Worm (Caenorhabditis elegans) whole organism, mixed stage, embryonic: Measurements from ENCODE around the gene sorf-2.

Experiments used
- bed-3 ChIP-seq: fragments of 200-800 bp; sonication (Bioruptor generic); optimal IDR thresholded peaks from 3 replicates; lab custom pipeline; 2018; ENCODE audit warnings: mild to moderate bottlenecking, missing genetic modification characterization, moderate library complexity, missing compliant biosample characterization
- blmp-1 ChIP-seq: fragments of 150-350 bp; optimal IDR thresholded peaks from 2 replicates; lab custom pipeline; 2014; ENCODE audit warnings: missing biosample characterization, missing genetic modification characterization
- ceh-39 ChIP-seq: fragments of 150-350 bp; optimal IDR thresholded peaks from 2 replicates; lab custom pipeline; 2014; ENCODE audit warnings: missing biosample characterization, missing genetic modification characterization
- ces-1 ChIP-seq: fragments of 150-350 bp; optimal IDR thresholded peaks from 2 replicates; lab custom pipeline; 2014; ENCODE audit warnings: missing biosample characterization, missing genetic modification reagents, missing genetic modification characterization
- cnd-1 ChIP-seq: fragments of 200-800 bp; sonication (Bioruptor generic); optimal IDR thresholded peaks from 2 replicates; lab custom pipeline; 2018; ENCODE audit warnings: mild to moderate bottlenecking, missing genetic modification characterization, missing compliant biosample characterization
- elt-1 ChIP-seq: sonication (generic microtip); optimal IDR thresholded peaks from 2 replicates; lab custom pipeline; 2017; ENCODE audit warnings: missing genetic modification characterization, mild to moderate bottlenecking, missing compliant biosample characterization, antibody characterized with exemption, moderate library complexity, borderline replicate concordance; ENCODE audit not compliant: insufficient read depth
- elt-3 ChIP-seq: fragments of 150-350 bp; optimal IDR thresholded peaks from 2 replicates; lab custom pipeline; 2014; ENCODE audit warnings: missing biosample characterization, missing genetic modification characterization
- ham-2 ChIP-seq: fragments of 200-800 bp; sonication (Bioruptor generic); optimal IDR thresholded peaks from 2 replicates; lab custom pipeline; 2018; ENCODE audit warnings: mild to moderate bottlenecking, missing genetic modification characterization, missing compliant biosample characterization
- hlh-1 ChIP-seq: fragments of 150-350 bp; optimal IDR thresholded peaks from 2 replicates; lab custom pipeline; 2014; ENCODE audit warnings: missing biosample characterization, missing genetic modification reagents, missing genetic modification characterization
- lin-13 ChIP-seq: fragments of 150-350 bp; optimal IDR thresholded peaks from 2 replicates; lab custom pipeline; 2014; ENCODE audit warnings: missing biosample characterization, missing genetic modification characterization
- lsy-2 ChIP-seq: fragments of 150-350 bp; optimal IDR thresholded peaks from 2 replicates; lab custom pipeline; 2014; ENCODE audit warnings: missing biosample characterization, missing genetic modification characterization
- mab-5 ChIP-seq: fragments of 150-350 bp; optimal IDR thresholded peaks from 2 replicates; lab custom pipeline; 2014; ENCODE audit warnings: missing biosample characterization, missing genetic modification characterization
- mep-1 ChIP-seq: fragments of 150-350 bp; optimal IDR thresholded peaks from 2 replicates; lab custom pipeline; 2017; ENCODE audit warnings: missing biosample characterization, missing genetic modification reagents, missing genetic modification characterization, inconsistent platforms
- mls-2 ChIP-seq: sonication (generic microtip); optimal IDR thresholded peaks from 2 replicates; lab custom pipeline; 2016; ENCODE audit warnings: mild to moderate bottlenecking, missing genetic modification characterization, moderate library complexity, missing compliant biosample characterization
- nhr-12 ChIP-seq: fragments of 150-350 bp; optimal IDR thresholded peaks from 2 replicates; lab custom pipeline; 2014; ENCODE audit warnings: missing biosample characterization, missing genetic modification characterization
- nhr-2 ChIP-seq: fragments of 150-350 bp; optimal IDR thresholded peaks from 2 replicates; lab custom pipeline; 2014; ENCODE audit warnings: missing biosample characterization, missing genetic modification characterization
- nhr-237 ChIP-seq: fragments of 150-350 bp; optimal IDR thresholded peaks from 2 replicates; lab custom pipeline; 2014; ENCODE audit warnings: missing biosample characterization, missing genetic modification characterization
- nhr-28 ChIP-seq: fragments of 150-350 bp; optimal IDR thresholded peaks from 2 replicates; lab custom pipeline; 2014; ENCODE audit warnings: missing biosample characterization, missing genetic modification characterization
- nhr-76 ChIP-seq: sonication (generic microtip); optimal IDR thresholded peaks from 2 replicates; lab custom pipeline; 2017; ENCODE audit warnings: missing biosample characterization, missing genetic modification characterization
- pha-4 ChIP-seq: fragments of 150-350 bp; optimal IDR thresholded peaks from 2 replicates; lab custom pipeline; 2018; ENCODE audit warnings: missing biosample characterization, missing genetic modification reagents, missing genetic modification characterization
- sem-2 ChIP-seq: fragments of 200-800 bp; sonication (Bioruptor generic); optimal IDR thresholded peaks from 2 replicates; lab custom pipeline; 2018; ENCODE audit warnings: mild to moderate bottlenecking, missing genetic modification characterization, missing compliant biosample characterization
- snpc-4 ChIP-seq: fragments of 150-350 bp; optimal IDR thresholded peaks from 2 replicates; lab custom pipeline; 2014; ENCODE audit warnings: missing biosample characterization, missing genetic modification characterization
- sptf-1 ChIP-seq: sonication (generic microtip); optimal IDR thresholded peaks from 2 replicates; lab custom pipeline; 2017; ENCODE audit warnings: mild to moderate bottlenecking, missing genetic modification characterization, moderate library complexity, missing compliant biosample characterization
- tbx-8 ChIP-seq: fragments of 200-800 bp; sonication (Bioruptor generic); optimal IDR thresholded peaks from 2 replicates; lab custom pipeline; 2018; ENCODE audit warnings: mild to moderate bottlenecking, missing genetic modification characterization, moderate library complexity, missing compliant biosample characterization
- unc-120 ChIP-seq: sonication (generic microtip); optimal IDR thresholded peaks from 2 replicates; lab custom pipeline; 2017; ENCODE audit warnings: missing genetic modification characterization, missing compliant biosample characterization; ENCODE audit not compliant: poor library complexity, severe bottlenecking
- unc-39 ChIP-seq: fragments of 150-350 bp; optimal IDR thresholded peaks from 2 replicates; lab custom pipeline; 2014; ENCODE audit warnings: missing biosample characterization, missing genetic modification characterization
- unc-62 ChIP-seq: fragments of 150-350 bp; optimal IDR thresholded peaks from 2 replicates; lab custom pipeline; 2014; ENCODE audit warnings: missing biosample characterization, missing genetic modification reagents, missing genetic modification characterization
- zip-8 ChIP-seq: fragments of 150-350 bp; optimal IDR thresholded peaks from 2 replicates; lab custom pipeline; 2014; ENCODE audit warnings: missing biosample characterization, missing genetic modification characterization
- ztf-11 ChIP-seq: fragments of 150-350 bp; optimal IDR thresholded peaks from 2 replicates; lab custom pipeline; 2014; ENCODE audit warnings: missing biosample characterization, missing genetic modification characterization

The sorf-2 gene

ce11 chrIII:5318610-5319009, 7.8 kb upstream of the sorf-2 start:
- no peak for TF ChIP-seq nhr-2
- no peak for TF ChIP-seq zip-8 (tag; lab: Kevin White, UChicago)

ce11 chrIII:5321661-5322060, 4.8 kb upstream of the sorf-2 start, which contains the start of gene F52C9.3:
F52C9.3 (plus strand) TSS chrIII:5321885.
- TF ChIP-seq snpc-4 (tag; lab: Kevin White, UChicago), result no peak
- no peak for TF ChIP-seq hlh-1 (tag; lab: Kevin White, UChicago)
- no peak for TF ChIP-seq unc-62 (GFP tag; lab: Kevin White, UChicago)
- TF ChIP-seq mab-5, result no peak

ce11 chrIII:5329372-5329771, 2.9 kb downstream of the sorf-2 start:
- TF ChIP-seq elt-3 (tag; lab: Kevin White, UChicago), result no peak
- TF ChIP-seq pha-4, result no peak
- TF ChIP-seq bed-3 (GFP tag; lab: Kevin White, UChicago), result no peak
- no peak for TF ChIP-seq unc-62 (GFP tag; lab: Kevin White, UChicago)
- no peak for TF ChIP-seq nhr-28
- no peak for TF ChIP-seq tbx-8
- no peak for TF ChIP-seq lsy-2
- TF ChIP-seq lin-13 (tag; lab: Kevin White, UChicago), result no peak
- no peak for TF ChIP-seq mab-5
- TF ChIP-seq ham-2 (GFP tag; lab: Kevin White, UChicago), result no peak
- TF ChIP-seq nhr-2, result no peak
- no peak for TF ChIP-seq hlh-1 (tag; lab: Kevin White, UChicago)
- no peak for TF ChIP-seq nhr-12 (tag; lab: Kevin White, UChicago)
- TF ChIP-seq ceh-39 (tag; lab: Kevin White, UChicago), result no peak
- no peak for TF ChIP-seq unc-39 (tag; lab: Kevin White, UChicago)
- TF ChIP-seq sem-2 (GFP tag; lab: Kevin White, UChicago), result no peak
- TF ChIP-seq cnd-1 (tag; lab: Kevin White, UChicago), result no peak

ce11 chrIII:5334517-5335049, 8.2 kb downstream of the sorf-2 start:
- TF ChIP-seq ham-2 (GFP tag; lab: Kevin White, UChicago), result no peak
- peak; percentile 9 for TF ChIP-seq hlh-1 (tag; lab: Kevin White, UChicago)
- TF ChIP-seq nhr-28, result no peak
- peak; percentile 20 for TF ChIP-seq unc-120
- TF ChIP-seq sem-2 (GFP tag; lab: Kevin White, UChicago), result no peak
- no peak for TF ChIP-seq zip-8 (tag; lab: Kevin White, UChicago)

- TF ChIP-seq nhr-237 (tag; lab: Kevin White, UChicago) (no peak), snpc-4 (tag; lab: Kevin White, UChicago) (no peak), blmp-1 (tag; lab: Kevin White, UChicago) (no peak), zip-8 (tag; lab: Kevin White, UChicago) (no peak), ces-1 (no peak), hlh-1 (tag; lab: Kevin White, UChicago) (no peak), unc-120 (no peak), bed-3 (GFP tag; lab: Kevin White, UChicago) (no peak), mls-2 (tag; lab: Kevin White, UChicago) (no peak), pha-4 (no peak), sptf-1 (no peak), ham-2 (GFP tag; lab: Kevin White, UChicago) (no peak), ceh-39 (tag; lab: Kevin White, UChicago) (no peak)
- TF ChIP-seq, all 35 proteins: peak for 0
Observed at ce11 chrIII:5338787-5339186, 12.4 kb downstream of the sorf-2 start.

ce11 chrIII:5340530-5340929, 14.1 kb downstream of the sorf-2 start:
- TF ChIP-seq lin-13 (tag; lab: Kevin White, UChicago) (no peak), nhr-237 (tag; lab: Kevin White, UChicago) (no peak), lsy-2 (no peak), zip-8 (tag; lab: Kevin White, UChicago) (no peak), unc-62 (GFP tag; lab: Kevin White, UChicago) (no peak), ztf-11 (tag; lab: Kevin White, UChicago) (no peak), mep-1 (tag; lab: Kevin White, UChicago) (no peak), elt-1 (tag; lab: Kevin White, UChicago) (no peak), mls-2 (tag; lab: Kevin White, UChicago) (no peak), nhr-76 (tag; lab: Kevin White, UChicago) (no peak)
